Worm (Caenorhabditis elegans) whole organism, mixed stage, embryonic: ENCODE data around the gene Y52E8A.6.

Experiments
- M03D4.4 ChIP-seq: sonication (generic microtip); optimal IDR thresholded peaks from 2 replicates; lab custom pipeline; 2017; ENCODE audit warnings: mild to moderate bottlenecking, missing genetic modification characterization, missing compliant biosample characterization
- elt-1 ChIP-seq: sonication (generic microtip); optimal IDR thresholded peaks from 2 replicates; lab custom pipeline; 2017; ENCODE audit warnings: missing genetic modification characterization, mild to moderate bottlenecking, missing compliant biosample characterization, antibody characterized with exemption, moderate library complexity, borderline replicate concordance; ENCODE audit not compliant: insufficient read depth
- elt-3 ChIP-seq: fragments of 150-350 bp; optimal IDR thresholded peaks from 2 replicates; lab custom pipeline; 2014; ENCODE audit warnings: missing biosample characterization, missing genetic modification characterization
- hlh-1 ChIP-seq: fragments of 150-350 bp; optimal IDR thresholded peaks from 2 replicates; lab custom pipeline; 2014; ENCODE audit warnings: missing biosample characterization, missing genetic modification reagents, missing genetic modification characterization
- lin-13 ChIP-seq: fragments of 150-350 bp; optimal IDR thresholded peaks from 2 replicates; lab custom pipeline; 2014; ENCODE audit warnings: missing biosample characterization, missing genetic modification characterization
- lin-32 ChIP-seq: fragments of 200-800 bp; sonication (Bioruptor generic); optimal IDR thresholded peaks from 2 replicates; lab custom pipeline; 2018; ENCODE audit warnings: mild to moderate bottlenecking, missing genetic modification characterization, missing compliant biosample characterization
- lsy-2 ChIP-seq: fragments of 150-350 bp; optimal IDR thresholded peaks from 2 replicates; lab custom pipeline; 2014; ENCODE audit warnings: missing biosample characterization, missing genetic modification characterization
- mab-5 ChIP-seq: fragments of 150-350 bp; optimal IDR thresholded peaks from 2 replicates; lab custom pipeline; 2014; ENCODE audit warnings: missing biosample characterization, missing genetic modification characterization
- nhr-2 ChIP-seq: fragments of 150-350 bp; optimal IDR thresholded peaks from 2 replicates; lab custom pipeline; 2014; ENCODE audit warnings: missing biosample characterization, missing genetic modification characterization
- nhr-237 ChIP-seq: fragments of 150-350 bp; optimal IDR thresholded peaks from 2 replicates; lab custom pipeline; 2014; ENCODE audit warnings: missing biosample characterization, missing genetic modification characterization
- sem-2 ChIP-seq: fragments of 200-800 bp; sonication (Bioruptor generic); optimal IDR thresholded peaks from 2 replicates; lab custom pipeline; 2018; ENCODE audit warnings: mild to moderate bottlenecking, missing genetic modification characterization, missing compliant biosample characterization
- snpc-4 ChIP-seq: fragments of 150-350 bp; optimal IDR thresholded peaks from 2 replicates; lab custom pipeline; 2014; ENCODE audit warnings: missing biosample characterization, missing genetic modification characterization
- sptf-1 ChIP-seq: sonication (generic microtip); optimal IDR thresholded peaks from 2 replicates; lab custom pipeline; 2017; ENCODE audit warnings: mild to moderate bottlenecking, missing genetic modification characterization, moderate library complexity, missing compliant biosample characterization
- unc-39 ChIP-seq: fragments of 150-350 bp; optimal IDR thresholded peaks from 2 replicates; lab custom pipeline; 2014; ENCODE audit warnings: missing biosample characterization, missing genetic modification characterization

DNA sequence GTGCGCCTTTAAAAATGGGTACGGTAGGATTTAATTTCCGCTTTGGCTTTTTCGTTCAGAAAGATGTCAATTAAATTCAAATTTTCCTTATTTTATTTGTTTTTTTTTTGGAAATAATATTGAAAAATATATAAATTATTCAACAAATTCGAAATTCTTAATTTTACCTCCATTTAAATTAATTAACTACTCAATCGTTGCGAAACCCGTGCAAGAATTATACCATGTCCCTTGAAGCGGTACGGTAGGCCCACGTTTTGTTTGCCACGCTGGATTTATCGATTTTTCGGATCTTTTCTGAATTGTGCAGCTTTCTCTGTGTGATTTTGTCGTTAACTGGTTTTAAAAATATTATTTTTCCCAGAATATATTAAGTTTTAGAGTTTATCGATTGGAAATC lies 686 bp upstream of the Y52E8A.6 start, which contains the start of gene Y52E8A.2:
- TF ChIP-seq nhr-2 (tag; lab: Kevin White, UChicago) (no peak), sem-2 (GFP tag; lab: Kevin White, UChicago) (no peak), mab-5 (tag; lab: Kevin White, UChicago) (no peak), M03D4.4 (tag; lab: Kevin White, UChicago) (no peak), nhr-237 (tag; lab: Kevin White, UChicago) (no peak), sptf-1 (tag; lab: Kevin White, UChicago) (no peak), lsy-2 (tag; lab: Kevin White, UChicago) (no peak), elt-3 (tag; lab: Kevin White, UChicago) (no peak), lin-32 (GFP tag; lab: Kevin White, UChicago) (no peak), unc-39 (tag; lab: Kevin White, UChicago) (no peak), snpc-4 (no peak), hlh-1 (tag; lab: Kevin White, UChicago) (no peak), lin-13 (tag; lab: Kevin White, UChicago) (no peak), elt-1 (tag; lab: Kevin White, UChicago) (no peak)
